Fruit fly (Drosophila melanogaster) whole organism, embryonic: ENCODE measurements around the gene CG10841.

ENCODE experiments used
- Ada2b ChIP-seq: fragments of 200-800 bp; sonication (Bioruptor generic); IDR thresholded peaks from 2 replicates; pipeline ENCODE4 v1.3.6; 2022; ENCODE audit warnings: missing biosample characterization, missing genetic modification characterization
- Atf-2 ChIP-seq: fragments of 200-800 bp; sonication (Bioruptor generic); optimal IDR thresholded peaks from 2 replicates; lab custom pipeline; 2016; ENCODE audit warnings: missing biosample characterization, missing genetic modification characterization
- BtbVII ChIP-seq: fragments of 200-800 bp; sonication (Bioruptor generic); optimal IDR thresholded peaks from 3 replicates; lab custom pipeline; 2017; ENCODE audit warnings: missing biosample characterization, mild to moderate bottlenecking, missing genetic modification characterization
- C15 ChIP-seq: fragments of 200-800 bp; sonication (Bioruptor generic); IDR thresholded peaks from 3 replicates; pipeline ENCODE4 v1.3.6; 2022; ENCODE audit warnings: missing biosample characterization, missing genetic modification characterization
- CG10274 ChIP-seq: fragments of 200-800 bp; sonication (Bioruptor generic); optimal IDR thresholded peaks from 3 replicates; lab custom pipeline; 2017; ENCODE audit warnings: missing biosample characterization, mild to moderate bottlenecking, missing genetic modification characterization
- CG10366 ChIP-seq: fragments of 200-800 bp; sonication (Bioruptor generic); IDR thresholded peaks from 2 replicates; pipeline ENCODE4 v1.3.6; 2022; ENCODE audit warnings: missing biosample characterization, missing genetic modification characterization
- CG13424 ChIP-seq: fragments of 200-800 bp; sonication (Bioruptor generic); optimal IDR thresholded peaks from 2 replicates; lab custom pipeline; 2019; ENCODE audit warnings: missing biosample characterization, mild to moderate bottlenecking, missing genetic modification characterization, moderate library complexity
- CG14050 ChIP-seq: fragments of 200-800 bp; sonication (Bioruptor generic); IDR thresholded peaks from 3 replicates; pipeline ENCODE4 v1.3.6; 2022; ENCODE audit warnings: missing biosample characterization, missing genetic modification characterization
- CG14860 ChIP-seq: fragments of 200-800 bp; sonication (Bioruptor generic); IDR thresholded peaks from 3 replicates; pipeline ENCODE4 v1.3.6; 2022; ENCODE audit warnings: missing biosample characterization, missing genetic modification characterization; ENCODE audit not compliant: partially characterized antibody
- CG18011 ChIP-seq: fragments of 200-800 bp; sonication (Bioruptor generic); optimal IDR thresholded peaks from 2 replicates; lab custom pipeline; 2017; ENCODE audit warnings: missing biosample characterization, missing genetic modification characterization, mild to moderate bottlenecking, moderate library complexity, missing genotype
- CG31365 ChIP-seq: fragments of 200-800 bp; sonication (Bioruptor generic); optimal IDR thresholded peaks from 2 replicates; lab custom pipeline; 2018; ENCODE audit warnings: missing biosample characterization, mild to moderate bottlenecking, missing genetic modification characterization
- CG31441 ChIP-seq: fragments of 200-800 bp; sonication (Bioruptor generic); IDR thresholded peaks from 2 replicates; pipeline ENCODE4 v1.3.6; 2022; ENCODE audit warnings: missing biosample characterization, missing genetic modification characterization
- CG3163 ChIP-seq: fragments of 200-800 bp; sonication (Bioruptor generic); optimal IDR thresholded peaks from 3 replicates; lab custom pipeline; 2016; ENCODE audit warnings: missing biosample characterization, missing genetic modification characterization
- CG32532 ChIP-seq: fragments of 200-800 bp; sonication (Bioruptor generic); IDR thresholded peaks from 2 replicates; pipeline ENCODE4 v1.3.6; 2022; ENCODE audit warnings: missing biosample characterization, missing genetic modification characterization
- CG3281 ChIP-seq: fragments of 200-800 bp; sonication (Bioruptor generic); optimal IDR thresholded peaks from 3 replicates; lab custom pipeline; 2017; ENCODE audit warnings: missing biosample characterization, mild to moderate bottlenecking, missing genetic modification characterization
- CG33213 ChIP-seq: fragments of 200-800 bp; sonication (Bioruptor generic); optimal IDR thresholded peaks from 3 replicates; lab custom pipeline; 2016; ENCODE audit warnings: missing biosample characterization, missing genetic modification characterization
- CG8924 ChIP-seq: fragments of 200-800 bp; optimal IDR thresholded peaks from 3 replicates; lab custom pipeline; 2019; ENCODE audit warnings: missing biosample characterization, mild to moderate bottlenecking, missing genetic modification characterization, moderate library complexity
- CrebB ChIP-seq: fragments of 200-800 bp; sonication (Bioruptor generic); optimal IDR thresholded peaks from 3 replicates; lab custom pipeline; 2018; ENCODE audit warnings: missing biosample characterization, mild to moderate bottlenecking, missing genetic modification characterization
- Drgx ChIP-seq: fragments of 200-800 bp; sonication (Bioruptor generic); IDR thresholded peaks from 2 replicates; pipeline ENCODE4 v1.3.6; 2022; ENCODE audit warnings: missing biosample characterization, missing genetic modification characterization
- E2f2 ChIP-seq: fragments of 200-800 bp; sonication (Bioruptor generic); IDR thresholded peaks from 2 replicates; pipeline ENCODE4 v1.3.6; 2022; ENCODE audit warnings: missing biosample characterization, missing genetic modification characterization
- HLH4C ChIP-seq: fragments of 200-800 bp; sonication (Bioruptor generic); IDR thresholded peaks from 3 replicates; pipeline ENCODE4 v1.3.6; 2022; ENCODE audit warnings: missing biosample characterization, missing genetic modification characterization; ENCODE audit not compliant: partially characterized antibody
- Hmr ChIP-seq: fragments of 200-800 bp; sonication (Bioruptor generic); optimal IDR thresholded peaks from 3 replicates; lab custom pipeline; 2017; ENCODE audit warnings: mild to moderate bottlenecking, missing biosample characterization, missing genetic modification reagents, missing genetic modification characterization
- Lhr ChIP-seq: fragments of 200-800 bp; sonication (Bioruptor generic); optimal IDR thresholded peaks from 3 replicates; lab custom pipeline; 2017; ENCODE audit warnings: mild to moderate bottlenecking, missing biosample characterization, missing genetic modification reagents, missing genetic modification characterization
- Lim3 ChIP-seq: fragments of 200-800 bp; sonication (Bioruptor generic); IDR thresholded peaks from 2 replicates; pipeline ENCODE4 v1.3.6; 2022; ENCODE audit warnings: missing biosample characterization, missing genetic modification characterization
- MESR4 ChIP-seq: fragments of 200-800 bp; sonication (Bioruptor generic); optimal IDR thresholded peaks from 2 replicates; lab custom pipeline; 2018; ENCODE audit warnings: missing biosample characterization, mild to moderate bottlenecking, missing genetic modification characterization, moderate library complexity
- NC2α ChIP-seq: fragments of 200-800 bp; sonication (Bioruptor generic); optimal IDR thresholded peaks from 2 replicates; lab custom pipeline; 2016; ENCODE audit warnings: missing biosample characterization, missing genetic modification characterization
- Oli ChIP-seq: fragments of 200-800 bp; sonication (Bioruptor generic); optimal IDR thresholded peaks from 2 replicates; lab custom pipeline; 2018; ENCODE audit warnings: missing biosample characterization, mild to moderate bottlenecking, missing genetic modification characterization, moderate library complexity
- Sry-β ChIP-seq: fragments of 200-800 bp; sonication (Bioruptor generic); optimal IDR thresholded peaks from 2 replicates; lab custom pipeline; 2018; ENCODE audit warnings: missing biosample characterization, mild to moderate bottlenecking, missing genetic modification characterization, moderate library complexity
- Sry-δ ChIP-seq: fragments of 200-800 bp; sonication (Bioruptor generic); optimal IDR thresholded peaks from 2 replicates; lab custom pipeline; 2016; ENCODE audit warnings: missing biosample characterization, missing genetic modification characterization
- Xbp1 ChIP-seq: fragments of 200-800 bp; sonication (Bioruptor generic); optimal IDR thresholded peaks from 3 replicates; lab custom pipeline; 2016; ENCODE audit warnings: missing biosample characterization, mild to moderate bottlenecking, missing genetic modification characterization
- ab ChIP-seq: fragments of 200-800 bp; sonication (Bioruptor generic); optimal IDR thresholded peaks from 2 replicates; lab custom pipeline; 2016; ENCODE audit warnings: missing biosample characterization, missing genetic modification characterization
- al ChIP-seq: fragments of 200-800 bp; sonication (Bioruptor generic); IDR thresholded peaks from 2 replicates; pipeline ENCODE4 v1.3.6; 2022; ENCODE audit warnings: missing biosample characterization, missing genetic modification characterization
- ap ChIP-seq: fragments of 200-800 bp; sonication (Bioruptor generic); IDR thresholded peaks from 2 replicates; pipeline ENCODE4 v1.3.6; 2022; ENCODE audit warnings: missing biosample characterization, missing genetic modification characterization
- btn ChIP-seq: fragments of 200-800 bp; sonication (Bioruptor generic); optimal IDR thresholded peaks from 2 replicates; lab custom pipeline; 2016; ENCODE audit warnings: missing biosample characterization, missing genetic modification characterization
- cas ChIP-seq: fragments of 200-800 bp; sonication (Bioruptor generic); IDR thresholded peaks from 2 replicates; pipeline ENCODE4 v1.3.6; 2022; ENCODE audit warnings: missing biosample characterization, missing genetic modification characterization
- chn ChIP-seq: fragments of 200-800 bp; sonication (Bioruptor generic); optimal IDR thresholded peaks from 2 replicates; lab custom pipeline; 2016; ENCODE audit warnings: missing biosample characterization, missing genetic modification characterization
- crol ChIP-seq: fragments of 200-800 bp; sonication (Bioruptor generic); IDR thresholded peaks from 2 replicates; pipeline ENCODE4 v1.3.6; 2022; ENCODE audit warnings: missing biosample characterization, missing genetic modification characterization
- dmrt11E ChIP-seq: fragments of 200-800 bp; sonication (Bioruptor generic); optimal IDR thresholded peaks from 3 replicates; lab custom pipeline; 2018; ENCODE audit warnings: missing biosample characterization, mild to moderate bottlenecking, missing genetic modification characterization, moderate library complexity
- dpn ChIP-seq, 2 experiments: fragments of 200-800 bp; sonication (Bioruptor generic); optimal IDR thresholded peaks; 3 replicates each; lab custom pipeline; 2016; ENCODE audit warnings: missing biosample characterization in 2 of 2, missing genetic modification characterization in 2 of 2
- fd102C ChIP-seq: fragments of 200-800 bp; sonication (Bioruptor generic); optimal IDR thresholded peaks from 2 replicates; lab custom pipeline; 2018; ENCODE audit warnings: missing biosample characterization, mild to moderate bottlenecking, missing genetic modification characterization, moderate library complexity
- fd64A ChIP-seq: fragments of 200-800 bp; sonication (Bioruptor generic); optimal IDR thresholded peaks from 3 replicates; lab custom pipeline; 2018; ENCODE audit warnings: missing biosample characterization, mild to moderate bottlenecking, missing genetic modification characterization
- ken ChIP-seq: fragments of 200-800 bp; sonication (Bioruptor generic); IDR thresholded peaks from 3 replicates; pipeline ENCODE4 v1.3.6; 2022; ENCODE audit warnings: missing biosample characterization, missing genetic modification characterization
- lola ChIP-seq, 3 experiments: fragments of >200 bp in 2 of 3; fragments of 200-800 bp in 1 of 3; sonication (Bioruptor generic) in 1 of 3; optimal IDR thresholded peaks; 2 replicates each; lab custom pipeline; 2017 to 2019; ENCODE audit warnings: missing biosample characterization in 3 of 3, missing genetic modification characterization in 3 of 3, mild to moderate bottlenecking in 1 of 3, moderate library complexity in 1 of 3
- row ChIP-seq: fragments of 200-800 bp; sonication (Bioruptor generic); IDR thresholded peaks from 3 replicates; pipeline ENCODE4 v1.3.6; 2022; ENCODE audit warnings: missing biosample characterization, missing genetic modification characterization
- slou ChIP-seq: fragments of 200-800 bp; sonication (Bioruptor generic); optimal IDR thresholded peaks from 3 replicates; lab custom pipeline; 2016; ENCODE audit warnings: missing biosample characterization, missing genetic modification characterization
- stwl ChIP-seq: fragments of 200-800 bp; sonication (Bioruptor generic); optimal IDR thresholded peaks from 3 replicates; lab custom pipeline; 2018; ENCODE audit warnings: missing biosample characterization, mild to moderate bottlenecking, missing genetic modification characterization, moderate library complexity
- tll ChIP-seq, 2 experiments: fragments of 200-800 bp in 1 of 2; fragments of >200 bp in 1 of 2; sonication (Bioruptor generic) in 1 of 2; optimal IDR thresholded peaks; 2 replicates each; lab custom pipeline; 2017 to 2019; ENCODE audit warnings: missing biosample characterization in 2 of 2, missing genetic modification characterization in 2 of 2, mild to moderate bottlenecking in 1 of 2, moderate library complexity in 1 of 2
- twi ChIP-seq: fragments of 200-800 bp; optimal IDR thresholded peaks from 2 replicates; lab custom pipeline; 2019; ENCODE audit warnings: missing biosample characterization, mild to moderate bottlenecking, missing genetic modification characterization, moderate library complexity
- vvl ChIP-seq: fragments of 200-800 bp; sonication (Bioruptor generic); IDR thresholded peaks from 2 replicates; pipeline ENCODE4 v1.3.6; 2022; ENCODE audit warnings: missing biosample characterization, missing genetic modification characterization

Gene CG10841

DNA sequence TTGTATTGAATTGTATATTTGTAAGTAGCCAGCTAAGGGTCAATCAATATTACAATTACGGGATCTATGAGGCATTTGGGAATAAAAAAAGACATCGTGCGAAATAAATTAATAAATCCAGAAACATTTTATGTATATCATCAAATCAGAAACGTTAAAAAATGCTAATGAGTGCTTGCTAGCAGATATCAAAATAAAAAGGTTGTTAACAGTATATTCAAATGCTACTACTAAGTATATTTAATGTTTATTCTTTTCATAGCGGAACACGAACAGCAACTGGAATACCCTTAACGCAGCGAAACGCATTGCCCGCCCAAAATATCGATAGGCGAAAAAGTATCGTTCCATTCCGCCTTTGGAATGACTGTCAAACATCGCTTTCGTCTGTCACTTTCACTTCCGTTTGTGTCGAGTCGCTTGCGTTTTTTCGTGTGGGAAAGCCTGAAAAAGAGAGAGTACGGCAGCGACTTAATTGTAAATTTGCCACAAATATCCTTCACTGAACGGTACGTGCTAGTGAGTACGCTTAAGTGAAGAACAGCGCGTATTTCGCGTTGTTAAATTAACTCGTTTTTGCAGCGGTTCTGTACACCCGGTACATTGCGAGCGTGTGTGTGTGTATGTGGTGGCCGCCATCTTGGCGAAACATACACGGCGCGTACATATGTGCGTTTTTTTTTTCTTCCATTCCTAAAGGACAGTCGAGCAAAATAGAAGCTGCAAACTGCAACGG is 29.4 kb downstream of the CG10841 start, which contains the start of gene B52 (continued):
- peak; percentile 43 for TF ChIP-seq btn (GFP tag; lab: Kevin White, UChicago)
- no peak for TF ChIP-seq twi (tag; lab: Kevin White, UChicago)
- no peak for TF ChIP-seq Sry-β (GFP tag; lab: Kevin White, UChicago)
- TF ChIP-seq HLH4C (GFP tag; lab: Robert Waterston, UW) = peak; percentile 52; the same call in 2 of the 3 replicates
- TF ChIP-seq fd102C (GFP tag; lab: Kevin White, UChicago) = peak; percentile 45
- no peak for TF ChIP-seq slou
- TF ChIP-seq tll (GFP tag; optimal IDR thresholded peaks at IDR 0.05; lab: Kevin White, UChicago) = peak in 1 of 2 experiments; percentile 45
- no peak; the same call in 2 of the 3 replicates for TF ChIP-seq CG14860 (GFP tag; lab: Robert Waterston, UW)
- no peak; the same call in none of the 2 replicates for TF ChIP-seq CG31441 (GFP tag; lab: Robert Waterston, UW)
- peak; percentile 82 for TF ChIP-seq BtbVII (GFP tag; lab: Kevin White, UChicago)
- peak; percentile 50; the same call in 1 of the 2 replicates for TF ChIP-seq E2f2 (GFP tag; lab: Robert Waterston, UW)
- TF ChIP-seq dpn (GFP tag; optimal IDR thresholded peaks at IDR 0.05; lab: Kevin White, UChicago) = peak; percentile 32 to 51
- TF ChIP-seq CG18011 (GFP tag; lab: Kevin White, UChicago) = peak; percentile 43
- peak; percentile 16 for TF ChIP-seq ab
- TF ChIP-seq al (GFP tag; lab: Robert Waterston, UW) = peak; percentile 53; the same call in 1 of the 2 replicates
- TF ChIP-seq fd64A (GFP tag; lab: Kevin White, UChicago) = peak; percentile 76
- peak; percentile 10 for TF ChIP-seq Oli (tag; lab: Kevin White, UChicago)
- TF ChIP-seq row = peak; percentile 78
- peak; percentile 51 for TF ChIP-seq dmrt11E (tag; lab: Kevin White, UChicago)
- TF ChIP-seq CrebB (tag; lab: Kevin White, UChicago) = peak; percentile 80
- TF ChIP-seq CG10274 (GFP tag; lab: Kevin White, UChicago) = peak; percentile 41
- TF ChIP-seq Drgx = peak; percentile 50
- TF ChIP-seq Ada2b = no peak
- peak; percentile 81 for TF ChIP-seq CG3281 (GFP tag; lab: Kevin White, UChicago)
- no peak for TF ChIP-seq CG8924 (tag; lab: Kevin White, UChicago)
- TF ChIP-seq chn (GFP tag; lab: Kevin White, UChicago) = peak; percentile 39
- TF ChIP-seq NC2α (GFP tag; lab: Kevin White, UChicago) = peak; percentile 1
- no peak for TF ChIP-seq cas (GFP tag; lab: Robert Waterston, UW)
- peak; percentile 35 for TF ChIP-seq Xbp1 (GFP tag; lab: Kevin White, UChicago)
- TF ChIP-seq C15 = 0 out of 3 replicates have a peak, but pooled peaks have one; percentile 49
- TF ChIP-seq CG3163 (GFP tag; lab: Kevin White, UChicago) = peak; percentile 20
- TF ChIP-seq CG31365 (tag; lab: Kevin White, UChicago) = peak; percentile 64
- TF ChIP-seq ken (GFP tag; lab: Robert Waterston, UW) = peak; percentile 59; the same call in 2 of the 3 replicates
- TF ChIP-seq ap (GFP tag; lab: Robert Waterston, UW) = no peak; the same call in 1 of the 2 replicates
- TF ChIP-seq CG33213 (GFP tag; lab: Kevin White, UChicago) = peak; percentile 72
- peak; percentile 17 for TF ChIP-seq CG13424 (tag; lab: Kevin White, UChicago)
- TF ChIP-seq CG14050 = no peak
- TF ChIP-seq crol (GFP tag; lab: Robert Waterston, UW) = no peak
- TF ChIP-seq Sry-δ = peak; percentile 60
- peak; percentile 80 for TF ChIP-seq vvl (GFP tag; lab: Robert Waterston, UW)
- TF ChIP-seq Atf-2 (GFP tag; lab: Kevin White, UChicago) = no peak
- peak; percentile 77 for TF ChIP-seq Hmr (GFP tag; lab: Kevin White, UChicago)
- peak; percentile 36 for TF ChIP-seq CG10366
- peak; percentile 77 for TF ChIP-seq CG32532 (GFP tag; lab: Robert Waterston, UW)
- TF ChIP-seq stwl = no peak
- no peak for TF ChIP-seq Lim3 (GFP tag; lab: Robert Waterston, UW)
- peak; percentile 97 for TF ChIP-seq MESR4 (GFP tag; lab: Kevin White, UChicago)
- TF ChIP-seq lola (GFP tag; optimal IDR thresholded peaks at IDR 0.05; lab: Kevin White, UChicago) = peak in 1 of 3 experiments; percentile 38
- peak; percentile 41 for TF ChIP-seq Lhr
